Worm (Caenorhabditis elegans) whole organism, early embryonic: ENCODE measurements around the gene K09C8.9.
A peak's percentile ranks its signal among the peaks of the same experiment; 100 is the strongest.

ENCODE experiments used
- B0310.2 ChIP-seq: sonication (generic microtip); optimal IDR thresholded peaks from 2 replicates; lab custom pipeline; 2016; ENCODE audit warnings: mild to moderate bottlenecking, missing genetic modification characterization, missing compliant biosample characterization
- F13C5.2 ChIP-seq: sonication (generic microtip); optimal IDR thresholded peaks from 2 replicates; lab custom pipeline; 2017; ENCODE audit warnings: mild to moderate bottlenecking, missing genetic modification characterization, inconsistent platforms, missing compliant biosample characterization
- aly-1 ChIP-seq: sonication (generic microtip); optimal IDR thresholded peaks from 2 replicates; lab custom pipeline; 2016; ENCODE audit warnings: missing genetic modification characterization, missing compliant biosample characterization
- ama-1 ChIP-seq: fragments of 150-350 bp; optimal IDR thresholded peaks from 2 replicates; lab custom pipeline; 2014
- ceh-13 ChIP-seq: fragments of 200-800 bp; sonication (Bioruptor generic); optimal IDR thresholded peaks from 2 replicates; lab custom pipeline; 2018; ENCODE audit warnings: mild to moderate bottlenecking, missing genetic modification characterization, missing compliant biosample characterization
- ceh-36 ChIP-seq: sonication (generic microtip); optimal IDR thresholded peaks from 2 replicates; lab custom pipeline; 2016; ENCODE audit warnings: missing genetic modification characterization, inconsistent platforms, missing compliant biosample characterization
- ets-7 ChIP-seq: sonication (generic microtip); optimal IDR thresholded peaks from 2 replicates; lab custom pipeline; 2016; ENCODE audit warnings: missing genotype, missing genetic modification characterization, missing compliant biosample characterization
- flt-1 ChIP-seq: fragments of 200-800 bp; sonication (Bioruptor generic); IDR thresholded peaks from 2 replicates; pipeline ENCODE4 v1.3.6; 2022; ENCODE audit warnings: missing genetic modification characterization, missing compliant biosample characterization
- hmbx-1 ChIP-seq: sonication (generic microtip); optimal IDR thresholded peaks from 2 replicates; lab custom pipeline; 2016; ENCODE audit warnings: mild to moderate bottlenecking, missing genetic modification characterization, missing compliant biosample characterization
- hmg-4 ChIP-seq: fragments of 200-800 bp; sonication (Bioruptor generic); optimal IDR thresholded peaks from 2 replicates; lab custom pipeline; 2018; ENCODE audit warnings: mild to moderate bottlenecking, missing genetic modification characterization, missing compliant biosample characterization
- hnd-1 ChIP-seq: sonication (generic microtip); optimal IDR thresholded peaks from 2 replicates; lab custom pipeline; 2016; ENCODE audit warnings: missing genetic modification characterization, missing compliant biosample characterization
- pes-1 ChIP-seq: fragments of 200-800 bp; sonication (Bioruptor generic); IDR thresholded peaks from 2 replicates; pipeline ENCODE4 v1.3.6; 2022; ENCODE audit warnings: missing genetic modification reagents, missing genetic modification characterization, missing compliant biosample characterization
- scrt-1 ChIP-seq: fragments of 200-800 bp; sonication (Bioruptor generic); IDR thresholded peaks from 2 replicates; pipeline ENCODE4 v1.3.6; 2022; ENCODE audit warnings: missing genetic modification characterization, missing compliant biosample characterization
- sea-1 ChIP-seq: fragments of 200-800 bp; sonication (Bioruptor generic); conservative IDR thresholded peaks from 2 replicates; pipeline ENCODE4 v1.3.6; 2022; ENCODE audit warnings: missing genetic modification characterization, missing compliant biosample characterization
- tbx-11 ChIP-seq: fragments of 200-800 bp; sonication (Bioruptor generic); IDR thresholded peaks from 2 replicates; pipeline ENCODE4 v1.3.6; 2022; ENCODE audit warnings: missing genetic modification characterization, missing compliant biosample characterization
- tbx-37 ChIP-seq: fragments of 200-800 bp; sonication (Bioruptor generic); conservative IDR thresholded peaks from 2 replicates; pipeline ENCODE4 v1.3.6; 2022; ENCODE audit warnings: missing genetic modification reagents, missing genetic modification characterization, missing compliant biosample characterization
- tra-4 ChIP-seq: sonication (generic microtip); optimal IDR thresholded peaks from 2 replicates; lab custom pipeline; 2017; ENCODE audit warnings: missing genetic modification characterization, missing compliant biosample characterization

The K09C8.9 gene

ce11 chrX:10966251-10966650 is 1.3 kb downstream of the K09C8.9 start, which contains the start of gene lge-1:
lge-1 (plus strand) TSS chrX:10966551.
- TF ChIP-seq tbx-11 (GFP tag; lab: Robert Waterston, UW) (no peak), hmg-4 (GFP tag; lab: Kevin White, UChicago) (no peak), ceh-36 (tag; lab: Kevin White, UChicago) (no peak), ceh-13 (GFP tag; lab: Kevin White, UChicago) (no peak), hnd-1 (tag; lab: Kevin White, UChicago) (no peak), hmbx-1 (no peak), scrt-1 (GFP tag; lab: Robert Waterston, UW) (no peak), pes-1 (GFP tag; lab: Robert Waterston, UW) (no peak), ets-7 (tag; lab: Kevin White, UChicago) (no peak), tra-4 (no peak), aly-1 (no peak), tbx-37 (GFP tag; lab: Robert Waterston, UW) (no peak), sea-1 (GFP tag; lab: Robert Waterston, UW) (no peak), ama-1 (lab: Kevin White, UChicago) (no peak), B0310.2 (tag; lab: Kevin White, UChicago) (no peak), F13C5.2 (tag; lab: Kevin White, UChicago) (no peak), flt-1 (GFP tag; lab: Robert Waterston, UW) (no peak)

ce11 chrX:10965508-10965907 is 2.1 kb downstream of the K09C8.9 start:
- TF ChIP-seq ama-1 (lab: Kevin White, UChicago) (no peak), aly-1 (no peak), scrt-1 (GFP tag; lab: Robert Waterston, UW) (no peak), sea-1 (GFP tag; lab: Robert Waterston, UW) (no peak), pes-1 (GFP tag; lab: Robert Waterston, UW) (no peak), F13C5.2 (tag; lab: Kevin White, UChicago) (no peak), flt-1 (GFP tag; lab: Robert Waterston, UW) (no peak)

- TF ChIP-seq ama-1 (lab: Kevin White, UChicago), result no peak
- TF ChIP-seq F13C5.2 (tag; lab: Kevin White, UChicago), result peak; percentile 89
- peak; percentile 89; the same call in 1 of the 2 replicates for TF ChIP-seq flt-1 (GFP tag; lab: Robert Waterston, UW)
- peak; percentile 45 for TF ChIP-seq hmbx-1
- peak; percentile 87 for TF ChIP-seq sea-1 (GFP tag; lab: Robert Waterston, UW)
- TF ChIP-seq hmg-4 (GFP tag; lab: Kevin White, UChicago), result peak; percentile 88
- TF ChIP-seq pes-1 (GFP tag; lab: Robert Waterston, UW), result no peak
- peak; percentile 71 for TF ChIP-seq hnd-1 (tag; lab: Kevin White, UChicago)
- TF ChIP-seq B0310.2 (tag; lab: Kevin White, UChicago), result peak; percentile 76
- peak; percentile 78 for TF ChIP-seq aly-1
- TF ChIP-seq scrt-1 (GFP tag; lab: Robert Waterston, UW), result peak; percentile 91
- peak; percentile 87 for TF ChIP-seq tbx-11 (GFP tag; lab: Robert Waterston, UW)
- TF ChIP-seq ets-7 (tag; lab: Kevin White, UChicago), result peak; percentile 79
- peak; percentile 16 for TF ChIP-seq tra-4
- TF ChIP-seq ceh-36 (tag; lab: Kevin White, UChicago), result peak; percentile 81
- peak; percentile 92 for TF ChIP-seq tbx-37 (GFP tag; lab: Robert Waterston, UW)
- TF ChIP-seq ceh-13 (GFP tag; lab: Kevin White, UChicago), result peak; percentile 79
Measured at ce11 chrX:10963453-10964046, 4.0 kb downstream of the K09C8.9 start, which contains the start of gene nas-10. nas-10 (minus strand) TSS chrX:10963503.

- TF ChIP-seq aly-1 (no peak), ceh-13 (GFP tag; lab: Kevin White, UChicago) (no peak), tbx-37 (GFP tag; lab: Robert Waterston, UW) (no peak), tbx-11 (GFP tag; lab: Robert Waterston, UW) (no peak), B0310.2 (tag; lab: Kevin White, UChicago) (no peak), ama-1 (lab: Kevin White, UChicago) (no peak), hmbx-1 (no peak), ceh-36 (tag; lab: Kevin White, UChicago) (no peak), hmg-4 (GFP tag; lab: Kevin White, UChicago) (no peak), sea-1 (GFP tag; lab: Robert Waterston, UW) (no peak), ets-7 (tag; lab: Kevin White, UChicago) (no peak), flt-1 (GFP tag; lab: Robert Waterston, UW) (no peak)
Measured at ce11 chrX:10961724-10962123, 5.9 kb downstream of the K09C8.9 start.

- no peak for TF ChIP-seq hmbx-1
- no peak for TF ChIP-seq flt-1 (GFP tag; lab: Robert Waterston, UW)
Measured at ce11 chrX:10959136-10959535, 8.5 kb downstream of the K09C8.9 start, which contains the start of gene K09C8.2. K09C8.2 (plus strand) TSS chrX:10959436.

- TF ChIP-seq ama-1 (lab: Kevin White, UChicago) (no peak), hmbx-1 (no peak), ets-7 (tag; lab: Kevin White, UChicago) (no peak), scrt-1 (GFP tag; lab: Robert Waterston, UW) (no peak), F13C5.2 (tag; lab: Kevin White, UChicago) (no peak), tra-4 (no peak), B0310.2 (tag; lab: Kevin White, UChicago) (no peak), ceh-36 (tag; lab: Kevin White, UChicago) (no peak), tbx-37 (GFP tag; lab: Robert Waterston, UW) (no peak), hmg-4 (GFP tag; lab: Kevin White, UChicago) (no peak), aly-1 (no peak), flt-1 (GFP tag; lab: Robert Waterston, UW) (no peak), hnd-1 (tag; lab: Kevin White, UChicago) (no peak), tbx-11 (GFP tag; lab: Robert Waterston, UW) (no peak)
Measured at ce11 chrX:10958427-10958826, 9.2 kb downstream of the K09C8.9 start, which contains the start of gene nlp-19. nlp-19 (plus strand) TSS chrX:10958727.
